Worm (Caenorhabditis elegans): Measurements from ENCODE around the gene B0334.10.
A peak's percentile ranks its signal among the peaks of the same experiment; 100 is the strongest.

- no peak for TF ChIP-seq unc-130 (GFP tag; optimal IDR thresholded peaks at IDR 0.05)
- peak; percentile 21 for TF ChIP-seq lin-40 (tag; optimal IDR thresholded peaks at IDR 0.05)
- TF ChIP-seq lin-35 (GFP tag; optimal IDR thresholded peaks at IDR 0.05), result peak in 1 of 3 experiments; percentile 42
- peak; percentile 96 for TF ChIP-seq ets-4 (GFP tag; optimal IDR thresholded peaks at IDR 0.05)
- peak; percentile 57 for TF ChIP-seq madf-6 (GFP tag; IDR thresholded peaks at IDR 0.05)
- TF ChIP-seq attf-6 (GFP tag; IDR thresholded peaks at IDR 0.05), result peak; percentile 43; the same call in 1 of the 2 replicates
- peak; percentile 49 for TF ChIP-seq ceh-100 (GFP tag; IDR thresholded peaks at IDR 0.05)
- peak; percentile 98 for TF ChIP-seq ama-1 (optimal IDR thresholded peaks at IDR 0.05)
- TF ChIP-seq ama-1 (GFP tag; optimal IDR thresholded peaks at IDR 0.05), result no peak
- TF ChIP-seq madf-8 (GFP tag; conservative IDR thresholded peaks at IDR 0.05), result no peak
- no peak for TF ChIP-seq rec-8 (tag; optimal IDR thresholded peaks at IDR 0.05)
Observed at ce11 chrII:11547254-11547687, 29.0 kb downstream of the B0334.10 start, which contains the start of gene F54D5.7.
